Worm (Caenorhabditis elegans): ENCODE results near the gene F29A7.6.

The F29A7.6 gene

ce11 chrII:2735192-2735591, 17.2 kb downstream of the F29A7.6 start, which contains the start of gene wdr-31:
Gene wdr-31 (minus strand): TSS chrII:2735292.
- no peak for TF ChIP-seq unc-42 (tag; optimal IDR thresholded peaks at IDR 0.05)
- no peak for TF ChIP-seq F13H6.1 (tag; optimal IDR thresholded peaks at IDR 0.05)
- no peak for TF ChIP-seq unc-3 (GFP tag; conservative IDR thresholded peaks at IDR 0.05)
- no peak for TF ChIP-seq unc-3 (tag; optimal IDR thresholded peaks at IDR 0.05)
- TF ChIP-seq ceh-2 (tag; optimal IDR thresholded peaks at IDR 0.05): no peak
- TF ChIP-seq lin-11 (tag; optimal IDR thresholded peaks at IDR 0.05): no peak
- TF ChIP-seq sox-4 (tag; optimal IDR thresholded peaks at IDR 0.05): no peak
- TF ChIP-seq syd-9 (tag; optimal IDR thresholded peaks at IDR 0.05): no peak
- TF ChIP-seq hlh-6 (tag; optimal IDR thresholded peaks at IDR 0.05): no peak
- no peak for TF ChIP-seq mec-3 (tag; optimal IDR thresholded peaks at IDR 0.05; ENCODE audit: borderline replicate concordance)
- no peak for TF ChIP-seq C38D4.7 (GFP tag; optimal IDR thresholded peaks at IDR 0.05)
- no peak for TF ChIP-seq Y22D7AL.16 (tag; optimal IDR thresholded peaks at IDR 0.05)
- no peak for TF ChIP-seq ahr-1 (tag; optimal IDR thresholded peaks at IDR 0.05)
- TF ChIP-seq ceh-31 (tag; optimal IDR thresholded peaks at IDR 0.05): no peak
- TF ChIP-seq fkh-6 (tag; optimal IDR thresholded peaks at IDR 0.05): no peak
- no peak for TF ChIP-seq hlh-30 (tag; optimal IDR thresholded peaks at IDR 0.05; ENCODE audit: insufficient read depth)
- TF ChIP-seq ceh-14 (tag; optimal IDR thresholded peaks at IDR 0.05): no peak
- no peak for TF ChIP-seq T23F11.4 (GFP tag; optimal IDR thresholded peaks at IDR 0.05)

- TF ChIP-seq T23F11.4 (GFP tag; optimal IDR thresholded peaks at IDR 0.05): no peak
- TF ChIP-seq nfya-1 (tag; optimal IDR thresholded peaks at IDR 0.05): peak; percentile 49
Observed at ce11 chrII:2734735-2735134, 17.7 kb downstream of the F29A7.6 start.

DNA sequence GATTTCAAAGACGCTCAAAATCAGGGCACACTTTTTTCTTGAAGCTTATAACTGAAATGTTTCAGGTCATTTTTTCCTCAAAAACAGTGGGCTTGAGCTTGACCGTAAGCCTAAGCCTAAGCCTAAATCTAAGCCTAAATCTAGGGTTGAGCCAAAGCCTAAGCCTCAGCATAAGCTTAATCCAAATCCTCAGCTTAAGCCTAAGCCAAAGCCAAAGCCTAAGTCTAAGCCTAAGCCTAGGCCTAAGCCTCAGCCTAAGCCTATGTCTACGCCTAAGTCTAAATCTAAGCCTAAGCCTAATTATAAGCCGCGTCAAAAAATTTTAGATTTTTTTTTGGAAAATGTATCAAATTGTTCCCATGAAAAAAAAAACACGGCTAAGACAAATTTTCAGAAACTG, 18.1 kb downstream of the F29A7.6 start:
- TF ChIP-seq K02D7.2 (tag; optimal IDR thresholded peaks at IDR 0.05): no peak
- TF ChIP-seq dve-1 (tag; optimal IDR thresholded peaks at IDR 0.05): peak; percentile 82

DNA sequence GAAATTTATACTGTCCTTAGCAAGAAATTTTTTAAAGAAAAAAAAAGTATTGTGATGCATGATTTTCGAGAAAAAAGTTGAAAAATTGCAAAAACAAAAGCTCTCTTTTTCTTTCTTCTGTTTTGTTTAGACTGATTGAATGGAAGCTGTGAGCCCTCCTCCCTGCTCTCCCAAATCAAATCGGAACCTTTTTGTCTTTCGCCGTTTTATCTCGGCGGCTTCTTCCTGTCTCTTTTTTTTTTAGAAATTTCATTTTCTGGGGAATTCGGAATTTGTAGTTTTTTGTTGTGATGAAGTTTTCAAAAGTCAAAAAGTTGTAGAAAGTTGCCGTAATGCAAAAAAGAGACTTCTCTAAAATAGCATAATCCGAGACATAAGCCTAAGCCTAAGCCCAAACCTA, 21.8 kb downstream of the F29A7.6 start:
- no peak for TF ChIP-seq ceh-19 (GFP tag; optimal IDR thresholded peaks at IDR 0.05)
- no peak for TF ChIP-seq hlh-30 (tag; optimal IDR thresholded peaks at IDR 0.05; ENCODE audit: insufficient read depth)
- peak; percentile 34 for TF ChIP-seq unc-42 (tag; optimal IDR thresholded peaks at IDR 0.05)
- TF ChIP-seq npax-4 (tag; optimal IDR thresholded peaks at IDR 0.05): no peak
- no peak for TF ChIP-seq madf-2 (tag; optimal IDR thresholded peaks at IDR 0.05)
- TF ChIP-seq ceh-34 (tag; optimal IDR thresholded peaks at IDR 0.05): no peak

DNA sequence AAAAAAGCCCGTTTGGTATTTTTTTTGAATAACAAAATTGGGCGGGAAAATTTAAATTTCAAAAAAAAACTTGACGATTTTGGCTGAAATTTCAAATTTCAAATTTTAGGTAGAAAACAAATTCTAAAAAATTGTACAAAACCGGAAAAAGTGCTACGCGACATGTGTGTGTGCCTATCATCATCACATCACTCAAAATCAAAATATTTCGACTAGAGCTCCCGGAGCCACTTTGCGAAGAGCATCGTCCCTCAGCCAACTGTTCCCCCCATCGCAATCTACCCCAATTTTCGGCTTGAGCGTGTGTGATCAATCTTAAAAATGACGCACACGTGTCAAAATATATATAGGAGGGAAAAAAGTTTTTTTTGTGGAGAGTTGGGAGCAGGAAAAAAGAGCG, 25.6 kb downstream of the F29A7.6 start:
- TF ChIP-seq pat-9 (tag; optimal IDR thresholded peaks at IDR 0.05) (no peak), unc-55 (GFP tag; optimal IDR thresholded peaks at IDR 0.05) (peak; percentile 52)

DNA sequence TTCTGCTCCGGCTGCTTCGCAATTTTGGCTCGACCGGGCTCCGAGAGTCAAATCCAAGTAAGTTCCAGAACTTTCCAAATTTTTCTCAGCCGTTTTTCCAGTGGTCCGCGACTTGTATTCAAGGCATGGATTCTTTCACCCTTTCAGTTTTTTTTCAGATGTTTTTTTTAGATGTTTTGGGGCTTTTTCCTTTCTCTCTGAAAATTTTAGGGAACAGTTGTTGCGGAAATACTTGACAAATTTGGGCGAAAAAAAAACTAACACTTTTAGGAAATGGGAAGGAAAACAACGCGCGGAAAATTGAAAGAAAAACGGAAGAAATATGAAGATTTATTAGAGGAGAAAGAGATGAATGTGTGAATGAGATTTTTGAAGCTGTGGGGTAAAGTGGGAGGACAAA, 26.9 kb downstream of the F29A7.6 start, which contains the start of the genes T05A8.11 and nep-2:
Gene T05A8.11, minus strand, starts transcription at position 101 of the 400 bp plus-strand sequence.
Gene nep-2, minus strand, starts transcription at position 192 of the 400 bp plus-strand sequence.
- TF ChIP-seq ama-1 (optimal IDR thresholded peaks at IDR 0.05) (no peak), madf-2 (tag; optimal IDR thresholded peaks at IDR 0.05) (no peak), dve-1 (tag; optimal IDR thresholded peaks at IDR 0.05) (no peak), eyg-1 (tag; optimal IDR thresholded peaks at IDR 0.05) (no peak), ceh-9 (tag; optimal IDR thresholded peaks at IDR 0.05) (no peak)

DNA sequence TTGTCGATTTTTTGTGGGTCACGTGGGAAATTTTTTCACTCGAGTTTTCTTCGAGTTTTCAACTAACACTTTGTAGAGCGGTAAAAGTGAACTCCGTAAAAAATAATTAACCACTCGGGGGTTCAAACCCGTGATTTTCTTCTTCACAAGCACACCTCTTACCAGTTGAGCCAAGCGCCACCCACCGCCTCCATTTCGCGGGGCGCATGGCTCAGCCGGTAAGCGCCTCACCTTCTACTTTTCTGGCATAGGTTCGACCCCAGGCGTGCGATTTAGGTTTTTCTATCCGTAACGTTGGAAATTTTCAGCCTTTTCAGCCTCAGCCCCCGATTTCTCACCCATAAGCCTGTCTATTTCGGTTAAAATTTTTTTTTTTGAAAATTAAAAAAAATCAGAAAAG, 30.4 kb downstream of the F29A7.6 start:
- TF ChIP-seq mec-3 (tag; optimal IDR thresholded peaks at IDR 0.05; ENCODE audit: borderline replicate concordance): no peak
- no peak for TF ChIP-seq sox-2 (GFP tag; IDR thresholded peaks at IDR 0.05)
- TF ChIP-seq fax-1 (tag; optimal IDR thresholded peaks at IDR 0.05): no peak
- TF ChIP-seq odd-2 (tag; optimal IDR thresholded peaks at IDR 0.05): no peak
- TF ChIP-seq ceh-2 (tag; optimal IDR thresholded peaks at IDR 0.05): no peak
- TF ChIP-seq ttx-3 (tag; optimal IDR thresholded peaks at IDR 0.05): no peak
- no peak for TF ChIP-seq ceh-45 (GFP tag; IDR thresholded peaks at IDR 0.05)
